Worm (Caenorhabditis elegans) whole organism, mixed stage, embryonic: ENCODE results near the gene F15G9.2.

ENCODE experiments used
- blmp-1 ChIP-seq: fragments of 150-350 bp; optimal IDR thresholded peaks from 2 replicates; lab custom pipeline; 2014; ENCODE audit warnings: missing biosample characterization, missing genetic modification characterization
- ham-2 ChIP-seq: fragments of 200-800 bp; sonication (Bioruptor generic); optimal IDR thresholded peaks from 2 replicates; lab custom pipeline; 2018; ENCODE audit warnings: mild to moderate bottlenecking, missing genetic modification characterization, missing compliant biosample characterization
- lsy-2 ChIP-seq: fragments of 150-350 bp; optimal IDR thresholded peaks from 2 replicates; lab custom pipeline; 2014; ENCODE audit warnings: missing biosample characterization, missing genetic modification characterization
- mab-5 ChIP-seq: fragments of 150-350 bp; optimal IDR thresholded peaks from 2 replicates; lab custom pipeline; 2014; ENCODE audit warnings: missing biosample characterization, missing genetic modification characterization
- nhr-12 ChIP-seq: fragments of 150-350 bp; optimal IDR thresholded peaks from 2 replicates; lab custom pipeline; 2014; ENCODE audit warnings: missing biosample characterization, missing genetic modification characterization
- nhr-237 ChIP-seq: fragments of 150-350 bp; optimal IDR thresholded peaks from 2 replicates; lab custom pipeline; 2014; ENCODE audit warnings: missing biosample characterization, missing genetic modification characterization

- TF ChIP-seq ham-2 (GFP tag; lab: Kevin White, UChicago), result no peak
- TF ChIP-seq nhr-12 (tag; lab: Kevin White, UChicago), result no peak
- no peak for TF ChIP-seq lsy-2
- no peak for TF ChIP-seq blmp-1 (tag; lab: Kevin White, UChicago)
- TF ChIP-seq nhr-237 (tag; lab: Kevin White, UChicago), result no peak
- TF ChIP-seq mab-5 (tag; lab: Kevin White, UChicago), result no peak
Observed at ce11 chrX:9680119-9680682, 33.3 kb downstream of the F15G9.2 start, which contains the start of gene ifp-1.
